Fruit fly (Drosophila melanogaster) whole organism, embryonic: ENCODE measurements around the gene CG13250.

ENCODE experiments used
- CG10147 ChIP-seq: fragments of 200-800 bp; sonication (Bioruptor generic); optimal IDR thresholded peaks from 2 replicates; lab custom pipeline; 2019; ENCODE audit warnings: missing biosample characterization, mild to moderate bottlenecking, missing genetic modification characterization, moderate library complexity
- CG12236 ChIP-seq: fragments of 200-800 bp; sonication (Bioruptor generic); optimal IDR thresholded peaks from 2 replicates; lab custom pipeline; 2016; ENCODE audit warnings: missing biosample characterization, missing genetic modification characterization
- CG1233 ChIP-seq: fragments of 200-800 bp; sonication (Bioruptor generic); optimal IDR thresholded peaks from 4 replicates; lab custom pipeline; 2018; ENCODE audit warnings: missing biosample characterization, mild to moderate bottlenecking, missing genetic modification characterization
- CG12659 ChIP-seq: fragments of 200-800 bp; sonication (Bioruptor generic); optimal IDR thresholded peaks from 3 replicates; lab custom pipeline; 2017; ENCODE audit warnings: mild to moderate bottlenecking, missing biosample characterization, missing genetic modification reagents, missing genetic modification characterization
- CG12769 ChIP-seq: fragments of 200-800 bp; sonication (Bioruptor generic); optimal IDR thresholded peaks from 2 replicates; lab custom pipeline; 2019; ENCODE audit warnings: missing biosample characterization, mild to moderate bottlenecking, missing genetic modification characterization, moderate library complexity
- CG13775 ChIP-seq: fragments of 200-800 bp; sonication (Bioruptor generic); optimal IDR thresholded peaks from 3 replicates; lab custom pipeline; 2017; ENCODE audit warnings: missing biosample characterization, mild to moderate bottlenecking, missing genetic modification characterization
- CG15269 ChIP-seq: fragments of 200-800 bp; sonication (Bioruptor generic); optimal IDR thresholded peaks from 2 replicates; lab custom pipeline; 2018; ENCODE audit warnings: missing biosample characterization, mild to moderate bottlenecking, missing genetic modification characterization, moderate library complexity
- CG1529 ChIP-seq: fragments of 200-800 bp; sonication (Bioruptor generic); optimal IDR thresholded peaks from 3 replicates; lab custom pipeline; 2018; ENCODE audit warnings: missing biosample characterization, missing genetic modification characterization
- CG15696 ChIP-seq: fragments of 200-800 bp; sonication (Bioruptor generic); optimal IDR thresholded peaks from 2 replicates; lab custom pipeline; 2019; ENCODE audit warnings: missing biosample characterization, mild to moderate bottlenecking, missing genetic modification characterization, moderate library complexity
- CG1647 ChIP-seq: fragments of 200-800 bp; sonication (Bioruptor generic); optimal IDR thresholded peaks from 3 replicates; lab custom pipeline; 2016; ENCODE audit warnings: missing biosample characterization, missing genetic modification characterization
- CG2116 ChIP-seq: fragments of 200-800 bp; sonication (Bioruptor generic); optimal IDR thresholded peaks from 3 replicates; lab custom pipeline; 2018; ENCODE audit warnings: missing biosample characterization, mild to moderate bottlenecking, missing genetic modification characterization
- CG34376 ChIP-seq: fragments of 200-800 bp; sonication (Bioruptor generic); optimal IDR thresholded peaks from 2 replicates; lab custom pipeline; 2018; ENCODE audit warnings: missing biosample characterization, mild to moderate bottlenecking, missing genetic modification characterization
- CG6854 ChIP-seq: fragments of 200-800 bp; sonication (Bioruptor generic); optimal IDR thresholded peaks from 3 replicates; lab custom pipeline; 2017; ENCODE audit warnings: missing biosample characterization, mild to moderate bottlenecking, missing genetic modification characterization
- CG7839 ChIP-seq: fragments of 200-800 bp; sonication (Bioruptor generic); optimal IDR thresholded peaks from 3 replicates; lab custom pipeline; 2018; ENCODE audit warnings: missing biosample characterization, mild to moderate bottlenecking, missing genetic modification characterization, moderate library complexity
- CG7963 ChIP-seq: fragments of 200-800 bp; sonication (Bioruptor generic); IDR thresholded peaks from 3 replicates; pipeline ENCODE4 v1.3.6; 2022; ENCODE audit warnings: missing biosample characterization, missing genetic modification characterization; ENCODE audit not compliant: partially characterized antibody
- CG9727 ChIP-seq: fragments of 200-800 bp; sonication (Bioruptor generic); optimal IDR thresholded peaks from 3 replicates; lab custom pipeline; 2017; ENCODE audit warnings: missing biosample characterization, mild to moderate bottlenecking, missing genetic modification characterization
- Chrac-16 ChIP-seq: fragments of 200-800 bp; sonication (Bioruptor generic); optimal IDR thresholded peaks from 3 replicates; lab custom pipeline; 2016; ENCODE audit warnings: missing biosample characterization, missing genetic modification characterization
- D19B ChIP-seq: fragments of 200-800 bp; sonication (Bioruptor generic); optimal IDR thresholded peaks from 2 replicates; lab custom pipeline; 2017; ENCODE audit warnings: missing biosample characterization, mild to moderate bottlenecking, missing genetic modification characterization
- Ets65A ChIP-seq: fragments of 200-800 bp; sonication (Bioruptor generic); peaks from one replicate; lab custom pipeline; 2016; ENCODE audit warnings: missing biosample characterization, missing genetic modification characterization
- GATAe ChIP-seq: fragments of 200-800 bp; sonication (Bioruptor generic); conservative IDR thresholded peaks from 2 replicates; pipeline ENCODE4 v1.3.6; 2022; ENCODE audit warnings: missing biosample characterization, missing genetic modification characterization
- Gsc ChIP-seq: fragments of 200-800 bp; sonication (Bioruptor generic); IDR thresholded peaks from 2 replicates; pipeline ENCODE4 v1.3.6; 2022; ENCODE audit warnings: missing biosample characterization, missing genetic modification characterization
- Hr3 ChIP-seq: fragments of 200-800 bp; sonication (Bioruptor generic); optimal IDR thresholded peaks from 3 replicates; lab custom pipeline; 2016; ENCODE audit warnings: missing biosample characterization, missing genetic modification characterization
- Hr51 ChIP-seq, 2 experiments: fragments of 200-800 bp; sonication (Bioruptor generic); optimal IDR thresholded peaks; 2 replicates in 1 of 2; 3 replicates in 1 of 2; lab custom pipeline; 2016 to 2018; ENCODE audit warnings: missing biosample characterization in 2 of 2, missing genetic modification characterization in 2 of 2, mild to moderate bottlenecking in 1 of 2, moderate library complexity in 1 of 2
- MBD-R2 ChIP-seq: fragments of 200-800 bp; sonication (Bioruptor generic); IDR thresholded peaks from 2 replicates; pipeline ENCODE4 v1.3.6; 2022; ENCODE audit warnings: missing biosample characterization, missing genetic modification characterization
- Taf1 ChIP-seq: fragments of 200-800 bp; sonication (Bioruptor generic); IDR thresholded peaks from 2 replicates; pipeline ENCODE4 v1.3.6; 2022; ENCODE audit warnings: missing biosample characterization, missing genetic modification characterization
- ara ChIP-seq: fragments of 200-800 bp; sonication (Bioruptor generic); IDR thresholded peaks from 2 replicates; pipeline ENCODE4 v1.3.6; 2022; ENCODE audit warnings: missing biosample characterization, missing genetic modification characterization
- cg ChIP-seq: fragments of 200-800 bp; sonication (Bioruptor generic); optimal IDR thresholded peaks from 3 replicates; lab custom pipeline; 2019; ENCODE audit warnings: missing biosample characterization, mild to moderate bottlenecking, missing genetic modification characterization, moderate library complexity
- chm ChIP-seq: fragments of 200-800 bp; sonication (Bioruptor generic); IDR thresholded peaks from 2 replicates; pipeline ENCODE4 v1.3.6; 2022; ENCODE audit warnings: missing biosample characterization, missing genetic modification characterization
- dmrt99B ChIP-seq: fragments of 200-800 bp; sonication (Bioruptor generic); optimal IDR thresholded peaks from 2 replicates; lab custom pipeline; 2018; ENCODE audit warnings: missing biosample characterization, mild to moderate bottlenecking, missing genetic modification characterization, moderate library complexity
- ems ChIP-seq: fragments of 200-800 bp; sonication (Bioruptor generic); optimal IDR thresholded peaks from 3 replicates; lab custom pipeline; 2016; ENCODE audit warnings: missing biosample characterization, missing genetic modification characterization
- ewg ChIP-seq: fragments of 200-800 bp; sonication (Bioruptor generic); optimal IDR thresholded peaks from 3 replicates; lab custom pipeline; 2017; ENCODE audit warnings: mild to moderate bottlenecking, missing biosample characterization, missing genetic modification reagents, missing genetic modification characterization
- grau ChIP-seq: fragments of 200-800 bp; optimal IDR thresholded peaks from 3 replicates; lab custom pipeline; 2019; ENCODE audit warnings: missing biosample characterization, mild to moderate bottlenecking, missing genetic modification characterization, moderate library complexity
- hb ChIP-seq: fragments of 200-800 bp; sonication (Bioruptor generic); IDR thresholded peaks from 3 replicates; pipeline ENCODE4 v1.3.6; 2022; ENCODE audit warnings: missing biosample characterization, missing genetic modification characterization; ENCODE audit not compliant: partially characterized antibody
- hth ChIP-seq: fragments of >200 bp; optimal IDR thresholded peaks from 2 replicates; lab custom pipeline; 2017; ENCODE audit warnings: inconsistent platforms
- jing ChIP-seq: fragments of 200-800 bp; sonication (Bioruptor generic); optimal IDR thresholded peaks from 2 replicates; lab custom pipeline; 2018; ENCODE audit warnings: missing biosample characterization, mild to moderate bottlenecking, missing genetic modification characterization
- ken ChIP-seq: fragments of 200-800 bp; sonication (Bioruptor generic); IDR thresholded peaks from 3 replicates; pipeline ENCODE4 v1.3.6; 2022; ENCODE audit warnings: missing biosample characterization, missing genetic modification characterization
- lbe ChIP-seq: fragments of 200-800 bp; sonication (Bioruptor generic); optimal IDR thresholded peaks from 2 replicates; lab custom pipeline; 2016; ENCODE audit warnings: missing biosample characterization, mild to moderate bottlenecking, missing genetic modification characterization
- mam ChIP-seq: fragments of 200-800 bp; sonication (Bioruptor generic); optimal IDR thresholded peaks from 3 replicates; lab custom pipeline; 2016; ENCODE audit warnings: missing biosample characterization, missing genetic modification characterization
- mld ChIP-seq: fragments of 200-800 bp; sonication (Bioruptor generic); IDR thresholded peaks from 3 replicates; pipeline ENCODE4 v1.3.6; 2022; ENCODE audit warnings: missing biosample characterization, missing genetic modification characterization; ENCODE audit not compliant: partially characterized antibody
- pan ChIP-seq, 4 experiments: fragments of >200 bp in 3 of 4; fragments of 200-800 bp in 1 of 4; sonication (Bioruptor generic) in 1 of 4; optimal IDR thresholded peaks in 3 of 4; IDR thresholded peaks in 1 of 4; 2 replicates each; pipeline versions ENCODE4 v1.3.6 to Lab custom; 2017 to 2022; ENCODE audit warnings: missing biosample characterization in 2 of 4, missing genetic modification characterization in 2 of 4, mixed read lengths in 1 of 4
- pb ChIP-seq: fragments of 200-800 bp; sonication (Bioruptor generic); optimal IDR thresholded peaks from 3 replicates; lab custom pipeline; 2016; ENCODE audit warnings: missing biosample characterization, missing genetic modification characterization
- run ChIP-seq: fragments of 200-800 bp; sonication (Bioruptor generic); optimal IDR thresholded peaks from 3 replicates; lab custom pipeline; 2018; ENCODE audit warnings: missing biosample characterization, mild to moderate bottlenecking, missing genetic modification characterization
- salm ChIP-seq: fragments of 200-800 bp; sonication (Bioruptor generic); optimal IDR thresholded peaks from 2 replicates; lab custom pipeline; 2018; ENCODE audit warnings: missing biosample characterization, mild to moderate bottlenecking, missing genetic modification characterization
- stc ChIP-seq: fragments of 200-800 bp; sonication (Bioruptor generic); IDR thresholded peaks from 2 replicates; pipeline ENCODE4 v1.3.6; 2022; ENCODE audit warnings: missing biosample characterization, missing genetic modification characterization
- trem ChIP-seq: fragments of 200-800 bp; optimal IDR thresholded peaks from 3 replicates; lab custom pipeline; 2019; ENCODE audit warnings: missing biosample characterization, mild to moderate bottlenecking, missing genetic modification characterization, moderate library complexity
- trh ChIP-seq: fragments of 200-800 bp; sonication (Bioruptor generic); optimal IDR thresholded peaks from 2 replicates; lab custom pipeline; 2016; ENCODE audit warnings: missing biosample characterization, missing genetic modification characterization
- unpg ChIP-seq: fragments of 200-800 bp; sonication (Bioruptor generic); optimal IDR thresholded peaks from 3 replicates; lab custom pipeline; 2018; ENCODE audit warnings: missing biosample characterization, mild to moderate bottlenecking, missing genetic modification characterization, moderate library complexity

Gene CG13250

dm6 chr3L:20493417-20494261, 39.9 kb upstream of the CG13250 start (continued):
- TF ChIP-seq Gsc (GFP tag; lab: Robert Waterston, UW) (no peak), GATAe (GFP tag; lab: Robert Waterston, UW) (0 out of 2 replicates have a peak, but pooled peaks have one; percentile 27), pb (GFP tag; lab: Kevin White, UChicago) (no peak), dmrt99B (tag; lab: Kevin White, UChicago) (peak; percentile 85), trem (peak; percentile 9), pan (optimal IDR thresholded peaks at IDR 0.05; lab: Kevin White, UChicago) (no peak), pan (GFP tag; optimal IDR thresholded peaks at IDR 0.05 in 1 of 2, IDR thresholded peaks at IDR 0.05 in 1 of 2) (peak in 1 of 2 experiments; percentile 87), Chrac-16 (GFP tag; lab: Kevin White, UChicago) (peak; percentile 70), CG12659 (GFP tag; lab: Kevin White, UChicago) (peak; percentile 69), CG15269 (tag; lab: Kevin White, UChicago) (peak; percentile 81), salm (tag; lab: Kevin White, UChicago) (peak; percentile 69), cg (GFP tag; lab: Kevin White, UChicago) (peak; percentile 29), Hr3 (GFP tag; lab: Kevin White, UChicago) (peak; percentile 60), ara (GFP tag; lab: Robert Waterston, UW) (peak; percentile 50; the same call in 1 of the 2 replicates), Hr51 (GFP tag; optimal IDR thresholded peaks at IDR 0.05; lab: Kevin White, UChicago) (peak; percentile 18 to 89), jing (GFP tag; lab: Kevin White, UChicago) (no peak), grau (peak; percentile 83), ken (GFP tag; lab: Robert Waterston, UW) (peak; percentile 38; the same call in 1 of the 3 replicates), CG1233 (GFP tag; lab: Kevin White, UChicago) (peak; percentile 37), mld (no peak), CG12769 (peak; percentile 29), unpg (peak; percentile 83), CG1529 (peak; percentile 10), CG2116 (GFP tag; lab: Kevin White, UChicago) (peak; percentile 15), ewg (GFP tag; lab: Kevin White, UChicago) (peak; percentile 15), CG7963 (GFP tag; lab: Robert Waterston, UW) (no peak), trh (GFP tag; lab: Kevin White, UChicago) (peak; percentile 25), chm (peak; percentile 38; the same call in 1 of the 2 replicates), CG1647 (GFP tag; lab: Kevin White, UChicago) (peak; percentile 28), mam (peak; percentile 55), CG34376 (GFP tag; lab: Kevin White, UChicago) (peak; percentile 10), CG10147 (GFP tag; lab: Kevin White, UChicago) (peak; percentile 76), hth (lab: Kevin White, UChicago) (no peak), CG9727 (GFP tag; lab: Kevin White, UChicago) (peak; percentile 73), Taf1 (GFP tag; lab: Robert Waterston, UW) (peak; percentile 56; the same call in 1 of the 2 replicates), hb (GFP tag; lab: Robert Waterston, UW) (no peak), run (tag; lab: Kevin White, UChicago) (peak; percentile 57), CG6854 (GFP tag; lab: Kevin White, UChicago) (peak; percentile 54), MBD-R2 (peak; percentile 7; the same call in 1 of the 2 replicates), CG12236 (no peak), CG7839 (peak; percentile 86), CG13775 (GFP tag; lab: Kevin White, UChicago) (no peak), D19B (GFP tag; lab: Kevin White, UChicago) (peak; percentile 23), ems (GFP tag; lab: Kevin White, UChicago) (peak; percentile 20), Ets65A (GFP tag; lab: Kevin White, UChicago) (peak; percentile 90), stc (peak; percentile 84), lbe (GFP tag; lab: Kevin White, UChicago) (peak; percentile 88), CG15696 (peak; percentile 35)
